Worm (Caenorhabditis elegans) whole organism, L2 larva: ENCODE data around the gene ZK105.3.
A peak's percentile ranks its signal among the peaks of the same experiment; 100 is the strongest.

Source experiments
- C34F6.9 ChIP-seq: fragments of 150-350 bp; optimal IDR thresholded peaks from 2 replicates; lab custom pipeline; 2014; ENCODE audit warnings: missing biosample characterization, missing genetic modification characterization
- F13H6.1 ChIP-seq: sonication (generic microtip); optimal IDR thresholded peaks from 2 replicates; lab custom pipeline; 2016; ENCODE audit warnings: missing genetic modification characterization, missing compliant biosample characterization
- R02D3.7 ChIP-seq: fragments of 150-350 bp; optimal IDR thresholded peaks from 2 replicates; lab custom pipeline; 2014; ENCODE audit warnings: missing biosample characterization, missing genetic modification characterization
- Y55F3AM.14 ChIP-seq: fragments of 200-800 bp; sonication (Bioruptor generic); optimal IDR thresholded peaks from 2 replicates; lab custom pipeline; 2018; ENCODE audit warnings: mild to moderate bottlenecking, missing genetic modification characterization, missing compliant biosample characterization
- ZK546.5 ChIP-seq: sonication (generic microtip); optimal IDR thresholded peaks from 2 replicates; lab custom pipeline; 2017; ENCODE audit warnings: missing biosample characterization, missing genetic modification characterization
- alr-1 ChIP-seq: fragments of 150-350 bp; optimal IDR thresholded peaks from 2 replicates; lab custom pipeline; 2014; ENCODE audit warnings: missing biosample characterization, missing genetic modification characterization
- aly-2 ChIP-seq: fragments of 150-350 bp; optimal IDR thresholded peaks from 2 replicates; lab custom pipeline; 2014; ENCODE audit warnings: missing biosample characterization, missing genetic modification characterization
- ama-1 ChIP-seq: fragments of 150-350 bp; optimal IDR thresholded peaks from 2 replicates; lab custom pipeline; 2018; ENCODE audit warnings: inconsistent platforms
- blmp-1 ChIP-seq: sonication (generic microtip); optimal IDR thresholded peaks from 2 replicates; lab custom pipeline; 2017; ENCODE audit warnings: missing genetic modification characterization, mild to moderate bottlenecking, missing compliant biosample characterization, antibody characterized with exemption, moderate library complexity; ENCODE audit not compliant: insufficient read depth
- ceh-16 ChIP-seq: fragments of 150-350 bp; optimal IDR thresholded peaks from 2 replicates; lab custom pipeline; 2014; ENCODE audit warnings: missing biosample characterization, missing genetic modification characterization
- ceh-82 ChIP-seq: fragments of 150-350 bp; optimal IDR thresholded peaks from 2 replicates; lab custom pipeline; 2014; ENCODE audit warnings: missing biosample characterization, missing genetic modification characterization
- crh-2 ChIP-seq: sonication (generic microtip); optimal IDR thresholded peaks from 2 replicates; lab custom pipeline; 2017; ENCODE audit warnings: missing biosample characterization, missing genetic modification characterization
- dmd-4 ChIP-seq: sonication (generic microtip); optimal IDR thresholded peaks from 2 replicates; lab custom pipeline; 2017; ENCODE audit warnings: missing biosample characterization, missing genetic modification characterization
- egl-27 ChIP-seq: sonication (generic microtip); optimal IDR thresholded peaks from 3 replicates; lab custom pipeline; 2017; ENCODE audit warnings: missing biosample characterization, missing genetic modification reagents, missing genetic modification characterization
- elt-1 ChIP-seq: fragments of 150-350 bp; optimal IDR thresholded peaks from 2 replicates; lab custom pipeline; 2014; ENCODE audit warnings: missing biosample characterization, missing genetic modification characterization
- elt-3 ChIP-seq: sonication (generic microtip); optimal IDR thresholded peaks from 2 replicates; lab custom pipeline; 2017; ENCODE audit warnings: missing biosample characterization, missing genetic modification characterization
- fos-1 ChIP-seq: fragments of 150-350 bp; optimal IDR thresholded peaks from 2 replicates; lab custom pipeline; 2014; ENCODE audit warnings: missing biosample characterization, missing genetic modification characterization
- gmeb-1 ChIP-seq: fragments of 150-350 bp; optimal IDR thresholded peaks from 2 replicates; lab custom pipeline; 2014; ENCODE audit warnings: missing biosample characterization, missing genetic modification characterization
- lin-11 ChIP-seq: fragments of 150-350 bp; sonication (generic microtip); optimal IDR thresholded peaks from 2 replicates; lab custom pipeline; 2014; ENCODE audit warnings: missing biosample characterization, missing genetic modification characterization, inconsistent platforms, mixed read lengths
- lin-13 ChIP-seq: fragments of 150-350 bp; optimal IDR thresholded peaks from 2 replicates; lab custom pipeline; 2014; ENCODE audit warnings: missing biosample characterization, missing genetic modification reagents, missing genetic modification characterization
- lin-39 ChIP-seq: fragments of 150-350 bp; optimal IDR thresholded peaks from 2 replicates; lab custom pipeline; 2014; ENCODE audit warnings: missing biosample characterization, missing genetic modification reagents, missing genetic modification characterization
- lsy-2 ChIP-seq, 2 experiments: fragments of 150-350 bp in 1 of 2; sonication (generic microtip) in 1 of 2; optimal IDR thresholded peaks; 2 replicates each; lab custom pipeline; 2014 to 2017; ENCODE audit warnings: missing biosample characterization in 2 of 2, missing genetic modification characterization in 2 of 2
- mab-5 ChIP-seq: fragments of 150-350 bp; optimal IDR thresholded peaks from 2 replicates; lab custom pipeline; 2014; ENCODE audit warnings: missing biosample characterization, missing genetic modification characterization
- mbf-1 ChIP-seq: sonication (generic microtip); optimal IDR thresholded peaks from 2 replicates; lab custom pipeline; 2017; ENCODE audit warnings: missing biosample characterization, missing genetic modification characterization
- mdl-1 ChIP-seq, 2 experiments: fragments of 150-350 bp in 1 of 2; sonication (generic microtip) in 1 of 2; optimal IDR thresholded peaks; 2 replicates each; lab custom pipeline; 2017; ENCODE audit warnings: missing biosample characterization in 2 of 2, missing genetic modification characterization in 2 of 2
- nhr-10 ChIP-seq: sonication (generic microtip); optimal IDR thresholded peaks from 2 replicates; lab custom pipeline; 2017; ENCODE audit warnings: missing biosample characterization, missing genetic modification characterization
- nhr-11 ChIP-seq: fragments of 150-350 bp; optimal IDR thresholded peaks from 2 replicates; lab custom pipeline; 2014; ENCODE audit warnings: missing biosample characterization, missing genetic modification characterization
- nhr-12 ChIP-seq: fragments of 150-350 bp; optimal IDR thresholded peaks from 2 replicates; lab custom pipeline; 2014; ENCODE audit warnings: missing biosample characterization, missing genetic modification characterization
- nhr-129 ChIP-seq: fragments of 150-350 bp; optimal IDR thresholded peaks from 2 replicates; lab custom pipeline; 2014; ENCODE audit warnings: missing biosample characterization, missing genetic modification characterization
- nhr-21 ChIP-seq: fragments of 150-350 bp; optimal IDR thresholded peaks from 2 replicates; lab custom pipeline; 2014; ENCODE audit warnings: missing biosample characterization, missing genetic modification characterization
- nhr-23 ChIP-seq: fragments of 150-350 bp; optimal IDR thresholded peaks from 2 replicates; lab custom pipeline; 2014; ENCODE audit warnings: missing biosample characterization, missing genetic modification reagents, missing genetic modification characterization
- nhr-237 ChIP-seq: fragments of 150-350 bp; optimal IDR thresholded peaks from 2 replicates; lab custom pipeline; 2014; ENCODE audit warnings: missing biosample characterization, missing genetic modification characterization
- nhr-25 ChIP-seq: fragments of 150-350 bp; sonication (generic microtip); optimal IDR thresholded peaks from 3 replicates; lab custom pipeline; 2014; ENCODE audit warnings: missing biosample characterization, missing genetic modification characterization
- nhr-6 ChIP-seq: fragments of 150-350 bp; optimal IDR thresholded peaks from 2 replicates; lab custom pipeline; 2014; ENCODE audit warnings: missing biosample characterization, missing genetic modification characterization
- nhr-77 ChIP-seq: fragments of 150-350 bp; optimal IDR thresholded peaks from 2 replicates; lab custom pipeline; 2014; ENCODE audit warnings: missing biosample characterization, missing genetic modification characterization
- peb-1 ChIP-seq: fragments of 150-350 bp; optimal IDR thresholded peaks from 2 replicates; lab custom pipeline; 2014; ENCODE audit warnings: missing biosample characterization, missing genetic modification characterization
- sem-4 ChIP-seq: fragments of 150-350 bp; optimal IDR thresholded peaks from 2 replicates; lab custom pipeline; 2014; ENCODE audit warnings: missing biosample characterization, missing genetic modification reagents, missing genetic modification characterization
- skn-1 ChIP-seq: sonication (generic microtip); optimal IDR thresholded peaks from 2 replicates; lab custom pipeline; 2017; ENCODE audit warnings: missing biosample characterization, missing genetic modification characterization
- sma-3 ChIP-seq: sonication (generic microtip); optimal IDR thresholded peaks from 2 replicates; lab custom pipeline; 2016; ENCODE audit warnings: missing genetic modification reagents, missing genetic modification characterization, missing compliant biosample characterization
- sma-9 ChIP-seq, 2 experiments: fragments of 150-350 bp in 1 of 2; sonication (generic microtip) in 1 of 2; optimal IDR thresholded peaks; 2 replicates each; lab custom pipeline; 2014 to 2016; ENCODE audit warnings: missing genetic modification characterization in 2 of 2, mild to moderate bottlenecking in 1 of 2, missing biosample characterization in 1 of 2, missing compliant biosample characterization in 1 of 2, missing genetic modification reagents in 1 of 2, moderate library complexity in 1 of 2
- snpc-4 ChIP-seq: fragments of 150-350 bp; optimal IDR thresholded peaks from 2 replicates; lab custom pipeline; 2014; ENCODE audit warnings: missing biosample characterization, missing genetic modification characterization
- unc-39 ChIP-seq: fragments of 150-350 bp; optimal IDR thresholded peaks from 2 replicates; lab custom pipeline; 2014; ENCODE audit warnings: missing biosample characterization, missing genetic modification characterization
- unc-55 ChIP-seq: fragments of 150-350 bp; sonication (generic microtip); optimal IDR thresholded peaks from 3 replicates; lab custom pipeline; 2014; ENCODE audit warnings: missing biosample characterization, missing genetic modification reagents, missing genetic modification characterization
- unc-62 ChIP-seq: fragments of 150-350 bp; optimal IDR thresholded peaks from 2 replicates; lab custom pipeline; 2014; ENCODE audit warnings: missing biosample characterization, missing genetic modification reagents, missing genetic modification characterization
- zag-1 ChIP-seq: fragments of 150-350 bp; optimal IDR thresholded peaks from 2 replicates; lab custom pipeline; 2014; ENCODE audit warnings: missing biosample characterization, missing genetic modification characterization
- ztf-1 ChIP-seq: fragments of 200-800 bp; sonication (Bioruptor generic); conservative IDR thresholded peaks from 2 replicates; pipeline ENCODE4 v1.3.6; 2022; ENCODE audit warnings: missing genetic modification characterization, missing compliant biosample characterization
- ztf-11 ChIP-seq: sonication (generic microtip); optimal IDR thresholded peaks from 2 replicates; lab custom pipeline; 2017; ENCODE audit warnings: missing biosample characterization, missing genetic modification characterization
- ztf-4 ChIP-seq: fragments of 150-350 bp; optimal IDR thresholded peaks from 2 replicates; lab custom pipeline; 2014; ENCODE audit warnings: missing biosample characterization, missing genetic modification characterization

The ZK105.3 gene

DNA sequence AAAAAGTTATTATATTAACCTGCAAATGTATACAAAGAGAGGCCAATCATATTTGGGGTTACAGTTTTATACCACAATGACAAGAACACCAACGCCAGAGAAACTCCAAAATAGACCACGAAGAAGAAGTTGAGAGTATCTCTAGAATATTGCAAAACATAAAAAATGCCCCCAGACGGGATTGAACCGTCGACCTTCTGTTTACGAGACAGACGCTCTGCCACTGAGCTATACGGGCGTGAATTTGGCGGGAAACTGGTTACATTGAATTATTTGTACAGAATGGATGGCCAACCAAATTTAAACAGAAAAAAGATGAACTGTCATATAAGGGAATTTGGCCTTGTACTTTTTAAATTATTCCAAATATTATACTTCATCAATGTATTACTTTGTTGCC lies 33.5 kb downstream of the ZK105.3 start:
- no peak for TF ChIP-seq ztf-1 (GFP tag; lab: Robert Waterston, UW)
- TF ChIP-seq nhr-11 (tag; lab: Kevin White, UChicago), result no peak
- peak; percentile 20 for TF ChIP-seq nhr-6
- TF ChIP-seq aly-2 (tag; lab: Kevin White, UChicago), result no peak
- TF ChIP-seq unc-39 (tag; lab: Kevin White, UChicago), result no peak
- no peak for TF ChIP-seq elt-3 (tag; lab: Kevin White, UChicago)
- no peak for TF ChIP-seq nhr-77 (tag; lab: Kevin White, UChicago)
- no peak for TF ChIP-seq mdl-1 (tag; optimal IDR thresholded peaks at IDR 0.05; lab: Kevin White, UChicago)
- TF ChIP-seq sma-9 (GFP tag; optimal IDR thresholded peaks at IDR 0.05; lab: Kevin White, UChicago), result peak; percentile 42
- no peak for TF ChIP-seq sma-9 (tag; optimal IDR thresholded peaks at IDR 0.05; lab: Kevin White, UChicago)
- no peak for TF ChIP-seq nhr-237 (tag; lab: Kevin White, UChicago)
- no peak for TF ChIP-seq skn-1 (tag; lab: Kevin White, UChicago)
- no peak for TF ChIP-seq ceh-82 (tag; lab: Kevin White, UChicago)
- no peak for TF ChIP-seq nhr-23
- TF ChIP-seq ztf-4 (tag; lab: Kevin White, UChicago), result peak; percentile 63
- peak; percentile 57 for TF ChIP-seq Y55F3AM.14 (GFP tag; lab: Kevin White, UChicago)
- TF ChIP-seq egl-27, result no peak
- no peak for TF ChIP-seq alr-1
- TF ChIP-seq nhr-10 (tag; lab: Kevin White, UChicago), result no peak
- peak; percentile 49 for TF ChIP-seq nhr-21 (tag; lab: Kevin White, UChicago)
- no peak for TF ChIP-seq nhr-12
- TF ChIP-seq mbf-1 (tag; lab: Kevin White, UChicago), result no peak
- no peak for TF ChIP-seq lin-39 (tag; lab: Kevin White, UChicago)
- no peak for TF ChIP-seq ceh-16
- TF ChIP-seq nhr-25 (tag; lab: Kevin White, UChicago), result peak; percentile 46
- no peak for TF ChIP-seq ztf-11
- TF ChIP-seq unc-55 (GFP tag; lab: Kevin White, UChicago), result peak; percentile 24
- peak; percentile 68 for TF ChIP-seq F13H6.1
- no peak for TF ChIP-seq unc-62 (GFP tag; lab: Kevin White, UChicago)
- peak; percentile 67 for TF ChIP-seq nhr-129 (tag; lab: Kevin White, UChicago)
- peak; percentile 63 for TF ChIP-seq fos-1 (tag; lab: Kevin White, UChicago)
- TF ChIP-seq dmd-4 (tag; lab: Kevin White, UChicago), result no peak
- TF ChIP-seq gmeb-1 (tag; lab: Kevin White, UChicago), result peak; percentile 42
- TF ChIP-seq ama-1, result peak; percentile 61
- no peak for TF ChIP-seq peb-1 (tag; lab: Kevin White, UChicago)
- no peak for TF ChIP-seq snpc-4 (tag; lab: Kevin White, UChicago)
- TF ChIP-seq zag-1 (tag; lab: Kevin White, UChicago), result no peak
- no peak for TF ChIP-seq ZK546.5 (tag; lab: Kevin White, UChicago)
- no peak for TF ChIP-seq R02D3.7 (tag; lab: Kevin White, UChicago)
- TF ChIP-seq elt-1, result no peak
- peak in 1 of 2 experiments; percentile 52 for TF ChIP-seq lsy-2 (tag; optimal IDR thresholded peaks at IDR 0.05; lab: Kevin White, UChicago)
- no peak for TF ChIP-seq lin-11 (tag; lab: Kevin White, UChicago)
- TF ChIP-seq crh-2 (tag; lab: Kevin White, UChicago), result peak; percentile 68
- peak; percentile 19 for TF ChIP-seq sem-4 (tag; lab: Kevin White, UChicago)
- TF ChIP-seq lin-13 (GFP tag; lab: Kevin White, UChicago), result peak; percentile 44
- no peak for TF ChIP-seq blmp-1 (tag; lab: Kevin White, UChicago)
- TF ChIP-seq sma-3 (GFP tag; lab: Kevin White, UChicago), result peak; percentile 57
- peak; percentile 15 for TF ChIP-seq C34F6.9
- no peak for TF ChIP-seq mab-5 (tag; lab: Kevin White, UChicago)
- TF ChIP-seq, all 48 proteins: peak for 18
